Fruit fly (Drosophila melanogaster): Measurements from ENCODE around the gene MSAmiP.

DNA sequence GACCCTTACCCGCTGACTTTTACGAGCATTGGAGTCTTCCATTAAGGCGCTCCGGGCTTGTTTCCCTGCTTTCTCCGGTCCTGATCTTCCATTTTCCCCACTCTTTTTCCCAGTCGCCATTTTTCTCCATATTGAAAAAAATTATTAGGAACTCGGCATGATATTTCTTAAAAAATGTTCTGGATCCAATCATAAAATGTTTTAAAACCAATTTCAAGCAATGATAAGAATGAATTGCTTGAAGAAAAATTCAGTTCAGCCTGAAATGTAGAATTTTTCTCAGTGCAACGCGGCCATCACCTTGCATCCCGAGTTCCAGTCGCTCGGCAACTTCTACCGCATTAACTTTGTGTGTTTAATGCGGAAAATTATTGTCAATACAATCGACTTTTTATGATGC, 34.9 kb downstream of the MSAmiP start:
- peak; percentile 4 for TF ChIP-seq Pif1A (GFP tag; optimal IDR thresholded peaks at IDR 0.05)
- TF ChIP-seq Snoo (tag; optimal IDR thresholded peaks at IDR 0.05), result no peak
- TF ChIP-seq CG32121 (GFP tag; IDR thresholded peaks at IDR 0.05), result no peak
- TF ChIP-seq D1 (tag; optimal IDR thresholded peaks at IDR 0.05), result no peak
